Worm (Caenorhabditis elegans): ENCODE results near the gene R05H11.2.

- no peak for TF ChIP-seq ztf-29 (GFP tag; IDR thresholded peaks at IDR 0.05)
- TF ChIP-seq ref-1 (GFP tag; conservative IDR thresholded peaks at IDR 0.05), result no peak
- no peak for TF ChIP-seq T22C8.4 (GFP tag; IDR thresholded peaks at IDR 0.05)
- no peak for TF ChIP-seq cog-1 (tag; optimal IDR thresholded peaks at IDR 0.05)
- no peak for TF ChIP-seq tab-1 (GFP tag; IDR thresholded peaks at IDR 0.05)
- TF ChIP-seq klf-2 (GFP tag; conservative IDR thresholded peaks at IDR 0.05), result no peak
- no peak for TF ChIP-seq ztf-23 (GFP tag; IDR thresholded peaks at IDR 0.05)
Measured at ce11 chrIII:6795326-6795725, 2.8 kb upstream of the R05H11.2 start, which contains the start of gene R05H11.1.
